Fruit fly (Drosophila melanogaster) whole organism, adult: Measurements from ENCODE around the gene CG14131.

Source experiments
- CG11617 ChIP-seq: fragments of 200-800 bp; sonication (Bioruptor generic); optimal IDR thresholded peaks from 2 replicates; lab custom pipeline; 2017; ENCODE audit warnings: mild to moderate bottlenecking, missing biosample characterization, missing genetic modification reagents, missing genetic modification characterization
- CG12768 ChIP-seq: fragments of 200-800 bp; sonication (Bioruptor generic); optimal IDR thresholded peaks from 2 replicates; lab custom pipeline; 2017; ENCODE audit warnings: missing biosample characterization, missing genetic modification characterization, mild to moderate bottlenecking, moderate library complexity, missing genetic modification reagents
- CG14711 ChIP-seq: fragments of 200-800 bp; sonication (Bioruptor generic); optimal IDR thresholded peaks from 2 replicates; lab custom pipeline; 2018; ENCODE audit warnings: missing biosample characterization, mild to moderate bottlenecking, missing genetic modification characterization, moderate library complexity
- CG1620 ChIP-seq: fragments of 200-800 bp; sonication (Bioruptor generic); optimal IDR thresholded peaks from 2 replicates; lab custom pipeline; 2016; ENCODE audit warnings: missing biosample characterization, missing genetic modification characterization
- CG33017 ChIP-seq: fragments of 200-800 bp; sonication (Bioruptor generic); optimal IDR thresholded peaks from 2 replicates; lab custom pipeline; 2018; ENCODE audit warnings: missing biosample characterization, mild to moderate bottlenecking, missing genetic modification characterization, moderate library complexity
- CG5204 ChIP-seq: fragments of 200-800 bp; sonication (Bioruptor generic); optimal IDR thresholded peaks from 2 replicates; lab custom pipeline; 2016; ENCODE audit warnings: missing biosample characterization, missing genetic modification characterization
- CG7045 ChIP-seq: fragments of 200-800 bp; sonication (Bioruptor generic); optimal IDR thresholded peaks from 2 replicates; lab custom pipeline; 2017; ENCODE audit warnings: missing biosample characterization, mild to moderate bottlenecking, missing genetic modification characterization
- CG7101 ChIP-seq: fragments of 200-800 bp; sonication (Bioruptor generic); optimal IDR thresholded peaks from 2 replicates; lab custom pipeline; 2018; ENCODE audit warnings: missing biosample characterization, mild to moderate bottlenecking, missing genetic modification characterization, moderate library complexity
- Clk ChIP-seq: fragments of 200-800 bp; sonication (Bioruptor generic); optimal IDR thresholded peaks from 2 replicates; lab custom pipeline; 2017; ENCODE audit warnings: missing biosample characterization, missing genetic modification characterization
- Hr96 ChIP-seq: fragments of 200-800 bp; sonication (Bioruptor generic); optimal IDR thresholded peaks from 2 replicates; lab custom pipeline; 2016; ENCODE audit warnings: missing biosample characterization, missing genetic modification characterization
- Mnt ChIP-seq: fragments of 200-800 bp; sonication (Bioruptor generic); optimal IDR thresholded peaks from 2 replicates; lab custom pipeline; 2016; ENCODE audit warnings: missing biosample characterization, mild to moderate bottlenecking, missing genetic modification characterization
- bab1 ChIP-seq: fragments of 200-800 bp; sonication (Bioruptor generic); optimal IDR thresholded peaks from 3 replicates; lab custom pipeline; 2019; ENCODE audit warnings: missing biosample characterization, mild to moderate bottlenecking, missing genetic modification characterization, moderate library complexity
- cic ChIP-seq: fragments of 200-800 bp; sonication (Bioruptor generic); optimal IDR thresholded peaks from 2 replicates; lab custom pipeline; 2017; ENCODE audit warnings: missing biosample characterization, mild to moderate bottlenecking, missing genetic modification characterization, moderate library complexity
- cnc ChIP-seq, 2 experiments: fragments of >200 bp; optimal IDR thresholded peaks; 2 replicates each; lab custom pipeline; 2017
- kay ChIP-seq: fragments of 200-800 bp; sonication (Bioruptor generic); peaks from one replicate; lab custom pipeline; 2016; ENCODE audit warnings: missing biosample characterization, missing genetic modification characterization, borderline replicate concordance
- ovo ChIP-seq: fragments of 200-800 bp; sonication (Bioruptor generic); optimal IDR thresholded peaks from 2 replicates; lab custom pipeline; 2016; ENCODE audit warnings: missing biosample characterization, missing genetic modification characterization
- pad ChIP-seq: fragments of 200-800 bp; sonication (Bioruptor generic); optimal IDR thresholded peaks from 3 replicates; lab custom pipeline; 2017; ENCODE audit warnings: missing biosample characterization, missing genetic modification characterization, mild to moderate bottlenecking, moderate library complexity, missing genetic modification reagents
- tj ChIP-seq: fragments of 200-800 bp; sonication (Bioruptor generic); optimal IDR thresholded peaks from 3 replicates; lab custom pipeline; 2017; ENCODE audit warnings: missing biosample characterization, mild to moderate bottlenecking, missing genetic modification characterization, moderate library complexity
- toe ChIP-seq: fragments of 200-800 bp; sonication (Bioruptor generic); optimal IDR thresholded peaks from 2 replicates; lab custom pipeline; 2016; ENCODE audit warnings: missing biosample characterization, missing genetic modification characterization

Gene CG14131

DNA sequence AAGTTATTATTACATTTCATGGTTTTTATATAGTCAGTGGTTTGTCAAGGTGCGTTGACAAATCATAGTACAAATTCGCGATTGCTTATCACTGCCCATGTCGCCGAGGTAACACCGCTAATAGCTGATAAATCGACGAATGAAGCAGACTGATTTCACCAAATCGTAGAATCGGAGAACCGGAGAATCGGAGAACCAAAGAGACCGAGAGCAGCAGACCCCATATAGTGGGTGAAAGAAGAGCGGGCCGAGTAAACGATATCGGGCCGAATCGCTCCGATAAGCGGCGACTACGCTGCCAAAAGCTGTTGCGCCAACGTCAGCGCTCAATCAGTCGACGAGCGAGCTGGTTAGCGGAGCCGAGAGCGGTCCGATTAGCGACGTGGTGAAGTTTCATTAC is at the start of gene CG14131:
CG14131 (plus strand) TSS at position 343 of the 400 bp plus-strand sequence.
- peak; percentile 26 for TF ChIP-seq cic
- peak; percentile 60 for TF ChIP-seq kay (GFP tag; lab: Kevin White, UChicago)
- peak; percentile 6 for TF ChIP-seq CG7101 (tag; lab: Kevin White, UChicago)
- no peak for TF ChIP-seq CG1620 (GFP tag; lab: Kevin White, UChicago)

DNA sequence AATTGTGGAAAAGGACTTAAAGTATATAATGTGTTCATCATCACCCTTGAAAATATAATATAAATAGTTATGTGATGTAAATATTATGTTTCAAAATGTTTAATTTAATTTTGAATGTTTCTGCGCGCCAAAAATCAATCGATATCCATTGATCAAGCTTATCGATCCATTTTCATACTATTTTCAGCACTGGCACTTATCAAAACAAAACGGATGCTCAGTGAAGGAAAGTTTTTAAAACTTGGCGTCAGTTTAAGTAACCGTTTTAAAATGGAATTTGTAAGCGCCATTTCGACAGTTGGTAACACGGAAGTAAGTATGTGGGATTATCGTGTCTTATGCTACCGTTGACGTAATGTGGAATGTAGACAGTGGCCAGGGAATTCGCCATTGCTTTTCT is 48.7 kb upstream of the CG14131 start, which contains the start of gene sunn:
sunn (plus strand) TSS at position 202 of the 400 bp plus-strand sequence.
- TF ChIP-seq tj (GFP tag; lab: Kevin White, UChicago) (no peak), kay (GFP tag; lab: Kevin White, UChicago) (peak; percentile 86), CG7045 (GFP tag; lab: Kevin White, UChicago) (no peak), Clk (no peak), CG1620 (GFP tag; lab: Kevin White, UChicago) (no peak)

DNA sequence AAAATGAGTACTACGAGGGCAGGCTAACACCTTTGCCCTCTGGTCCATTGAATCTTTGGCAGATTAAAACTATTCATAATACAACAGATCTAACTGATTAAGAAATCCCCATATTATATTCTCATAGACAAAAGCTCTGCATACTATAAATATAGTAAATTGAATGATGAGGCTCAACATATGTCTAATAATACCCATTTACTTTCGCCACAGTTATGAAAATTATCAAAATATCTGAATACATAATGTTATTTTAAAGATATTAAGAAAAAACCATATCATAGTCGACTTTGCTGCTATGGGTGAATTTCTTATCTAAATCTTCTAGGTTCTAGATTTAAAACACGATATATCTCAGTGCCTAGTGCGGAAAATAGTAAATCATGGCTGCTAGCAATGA is 45.0 kb upstream of the CG14131 start, which contains the start of gene CG32087:
CG32087 (plus strand) TSS at position 301 of the 400 bp plus-strand sequence.
- TF ChIP-seq CG14711 (tag; lab: Kevin White, UChicago) = no peak
- no peak for TF ChIP-seq CG1620 (GFP tag; lab: Kevin White, UChicago)
- TF ChIP-seq kay (GFP tag; lab: Kevin White, UChicago) = no peak
- no peak for TF ChIP-seq Mnt (GFP tag; lab: Kevin White, UChicago)
- no peak for TF ChIP-seq pad (GFP tag; lab: Kevin White, UChicago)
- TF ChIP-seq cnc (optimal IDR thresholded peaks at IDR 0.05; lab: Kevin White, UChicago) = no peak
- TF ChIP-seq Clk = no peak
- no peak for TF ChIP-seq CG5204
- TF ChIP-seq CG33017 (tag; lab: Kevin White, UChicago) = no peak
- no peak for TF ChIP-seq CG12768 (GFP tag; lab: Kevin White, UChicago)
- no peak for TF ChIP-seq CG7045 (GFP tag; lab: Kevin White, UChicago)
- no peak for TF ChIP-seq CG11617 (GFP tag; lab: Kevin White, UChicago)
- TF ChIP-seq toe (GFP tag; lab: Kevin White, UChicago) = no peak
- no peak for TF ChIP-seq bab1 (GFP tag; lab: Kevin White, UChicago)
- no peak for TF ChIP-seq tj (GFP tag; lab: Kevin White, UChicago)
- no peak for TF ChIP-seq ovo (GFP tag; lab: Kevin White, UChicago)
- no peak for TF ChIP-seq Hr96 (GFP tag; lab: Kevin White, UChicago)
- no peak for TF ChIP-seq cic
- TF ChIP-seq CG7101 (tag; lab: Kevin White, UChicago) = no peak

DNA sequence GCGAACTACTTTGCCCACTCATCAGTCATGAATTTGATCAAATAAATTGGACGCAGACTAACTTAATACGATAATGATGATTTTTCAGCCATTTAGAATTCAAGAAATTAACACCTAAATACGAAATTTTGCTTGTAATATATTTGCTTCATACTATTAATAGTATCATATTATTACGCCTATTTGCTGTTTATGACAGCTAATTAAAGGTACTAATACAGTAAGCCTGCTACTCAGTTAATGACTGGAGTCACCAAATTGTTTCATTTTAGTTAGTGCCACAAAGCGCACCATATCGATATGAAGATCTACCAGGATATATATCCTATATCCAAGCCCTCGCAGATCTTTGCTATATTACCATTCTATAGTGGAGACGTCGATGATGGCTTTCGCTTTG is 25.9 kb upstream of the CG14131 start, which contains the start of gene Gr68a:
Gr68a (plus strand) TSS at position 301 of the 400 bp plus-strand sequence.
- TF ChIP-seq CG1620 (GFP tag; lab: Kevin White, UChicago) (no peak), CG7045 (GFP tag; lab: Kevin White, UChicago) (no peak), CG33017 (tag; lab: Kevin White, UChicago) (no peak), Hr96 (GFP tag; lab: Kevin White, UChicago) (no peak), pad (GFP tag; lab: Kevin White, UChicago) (no peak), CG12768 (GFP tag; lab: Kevin White, UChicago) (no peak), toe (GFP tag; lab: Kevin White, UChicago) (no peak)

DNA sequence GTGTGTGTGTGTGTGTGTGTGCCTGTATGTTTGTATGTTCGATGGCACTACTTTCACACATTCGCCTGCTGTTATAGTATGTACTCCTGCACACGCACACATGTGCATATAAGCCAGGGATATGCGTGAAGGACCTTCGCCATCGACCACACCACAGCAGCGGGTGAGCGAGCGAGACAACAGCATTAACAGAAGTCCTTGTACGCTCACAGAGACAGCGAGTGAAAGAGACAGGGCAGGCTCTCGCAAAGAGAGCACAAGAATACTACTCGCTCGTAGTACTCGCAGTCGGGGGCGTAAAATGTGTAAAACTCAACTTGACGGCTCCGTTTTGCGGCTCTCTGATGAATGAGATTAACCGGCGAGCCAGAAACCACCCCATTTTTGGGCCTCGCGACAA is 11.9 kb upstream of the CG14131 start:
- TF ChIP-seq kay (GFP tag; lab: Kevin White, UChicago) (no peak), bab1 (GFP tag; lab: Kevin White, UChicago) (no peak), CG5204 (no peak), tj (GFP tag; lab: Kevin White, UChicago) (no peak), cic (no peak), Mnt (GFP tag; lab: Kevin White, UChicago) (no peak)

DNA sequence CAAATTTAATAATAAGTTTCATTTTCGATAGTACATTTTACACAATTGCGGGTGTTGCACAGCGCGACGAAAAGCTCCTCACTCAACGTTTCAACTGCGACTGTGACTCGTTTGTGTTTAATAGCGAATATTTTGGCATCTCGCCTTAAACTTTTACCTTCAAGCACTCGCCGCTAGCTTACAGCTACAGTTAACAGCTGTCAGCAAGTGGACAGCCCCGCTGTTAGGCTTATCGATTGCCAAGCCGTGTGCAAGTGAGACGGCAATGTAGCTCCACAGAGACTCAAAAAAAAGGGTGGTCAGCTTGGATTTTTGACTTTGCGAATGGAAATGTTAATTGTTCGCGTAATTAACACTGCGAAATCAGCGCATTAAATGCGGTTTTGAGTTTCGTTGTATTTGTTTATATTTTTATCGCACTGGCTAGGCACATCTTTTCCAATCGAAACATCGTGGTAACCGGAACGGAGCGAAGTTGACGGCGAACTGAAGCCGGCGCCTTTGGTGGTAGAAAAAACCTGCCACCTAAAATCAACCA is 11.1 kb upstream of the CG14131 start, which contains the start of gene loaf:
loaf (minus strand) TSS at position 488 of the 538 bp plus-strand sequence.
- TF ChIP-seq toe (GFP tag; lab: Kevin White, UChicago) (no peak), CG1620 (GFP tag; lab: Kevin White, UChicago) (no peak), Clk (no peak), cic (no peak), CG12768 (GFP tag; lab: Kevin White, UChicago) (no peak)

DNA sequence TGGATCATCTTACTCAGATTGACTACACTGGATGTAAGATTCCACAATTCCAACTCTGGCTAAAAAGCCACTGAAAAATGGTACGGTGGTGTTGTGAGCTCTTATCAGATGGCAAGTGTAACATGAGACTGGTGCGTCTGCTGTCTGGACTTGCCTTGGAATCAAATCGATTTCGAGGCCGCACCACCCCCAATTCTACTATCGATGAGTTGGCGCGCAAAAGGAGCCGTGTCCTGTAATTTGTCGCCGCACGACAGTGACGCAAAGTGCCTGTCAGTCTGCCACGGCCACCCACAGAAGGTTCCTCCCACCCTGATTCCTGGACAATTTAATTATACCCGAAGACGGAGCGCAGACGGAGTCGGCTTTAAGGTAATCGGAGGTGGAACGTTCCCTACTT is 10.3 kb upstream of the CG14131 start:
- no peak for TF ChIP-seq CG7045 (GFP tag; lab: Kevin White, UChicago)

DNA sequence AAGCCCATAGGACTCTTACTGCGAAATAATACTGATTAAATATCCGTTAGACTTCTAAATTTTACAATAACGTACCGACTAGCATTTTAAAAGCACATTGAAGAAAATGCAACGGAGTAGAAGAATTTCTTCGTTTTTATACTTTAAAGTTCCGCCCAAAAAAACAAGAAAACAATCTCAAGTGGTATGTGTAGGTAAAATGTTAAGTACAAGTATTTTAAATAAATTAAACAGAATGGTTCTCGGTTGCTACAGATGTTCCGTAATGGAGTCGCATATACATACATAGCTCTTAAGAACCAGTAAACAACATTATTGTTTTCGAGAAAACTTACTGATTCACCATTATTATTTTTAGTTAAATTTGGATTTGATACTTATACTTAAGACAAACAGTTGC is 4.8 kb upstream of the CG14131 start, which contains the start of gene Muc68D:
Muc68D (minus strand) TSS at position 101 of the 400 bp plus-strand sequence.
- TF ChIP-seq pad (GFP tag; lab: Kevin White, UChicago) (no peak), CG7101 (tag; lab: Kevin White, UChicago) (no peak), kay (GFP tag; lab: Kevin White, UChicago) (no peak), CG12768 (GFP tag; lab: Kevin White, UChicago) (no peak), CG11617 (GFP tag; lab: Kevin White, UChicago) (no peak), cic (no peak), toe (GFP tag; lab: Kevin White, UChicago) (no peak)
